Worm (Caenorhabditis elegans): ENCODE results near the gene Y39A1A.20.
A peak's percentile ranks its signal among the peaks of the same experiment; 100 is the strongest.

The Y39A1A.20 gene

DNA sequence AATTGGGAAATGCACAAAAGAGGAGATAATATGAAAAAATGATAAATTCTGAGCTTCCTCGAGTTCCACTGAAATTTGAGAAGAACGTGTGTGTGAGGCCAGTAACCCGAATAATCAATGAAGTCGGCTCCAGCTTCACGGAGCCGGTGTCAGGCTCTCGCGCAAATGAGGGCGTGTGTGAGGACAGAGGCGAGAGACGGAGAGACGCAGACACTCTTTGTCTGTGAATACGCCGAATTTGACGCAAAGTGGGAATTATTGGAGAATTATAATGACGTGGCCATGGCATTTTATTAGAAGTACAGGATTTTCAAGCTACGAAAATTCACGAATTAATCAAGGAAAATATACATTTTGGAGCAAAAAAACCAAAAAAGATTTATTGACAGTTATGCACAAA lies 39.5 kb upstream of the Y39A1A.20 start:
- peak; percentile 74 for TF ChIP-seq unc-120 (tag; optimal IDR thresholded peaks at IDR 0.05; ENCODE audit: poor library complexity, severe bottlenecking)
- TF ChIP-seq lsy-2 (tag; optimal IDR thresholded peaks at IDR 0.05), result no peak
- TF ChIP-seq nhr-12 (tag; optimal IDR thresholded peaks at IDR 0.05), result no peak
- no peak for TF ChIP-seq mab-5 (tag; optimal IDR thresholded peaks at IDR 0.05)
- TF ChIP-seq cnd-1 (tag; optimal IDR thresholded peaks at IDR 0.05), result no peak
- TF ChIP-seq nhr-28 (tag; optimal IDR thresholded peaks at IDR 0.05), result no peak
- TF ChIP-seq mls-2 (tag; optimal IDR thresholded peaks at IDR 0.05), result peak; percentile 6
- no peak for TF ChIP-seq ceh-39 (tag; optimal IDR thresholded peaks at IDR 0.05)
- TF ChIP-seq ham-2 (GFP tag; optimal IDR thresholded peaks at IDR 0.05), result peak; percentile 22
- peak; percentile 40 for TF ChIP-seq nhr-237 (tag; optimal IDR thresholded peaks at IDR 0.05)
- TF ChIP-seq elt-3 (tag; optimal IDR thresholded peaks at IDR 0.05), result no peak
- TF ChIP-seq ceh-83 (GFP tag; optimal IDR thresholded peaks at IDR 0.05), result no peak
- no peak for TF ChIP-seq drap-1 (GFP tag; optimal IDR thresholded peaks at IDR 0.05)
- TF ChIP-seq lin-32 (GFP tag; optimal IDR thresholded peaks at IDR 0.05), result no peak
- no peak for TF ChIP-seq elt-1 (tag; optimal IDR thresholded peaks at IDR 0.05; ENCODE audit: borderline replicate concordance, insufficient read depth)
- peak; percentile 11 for TF ChIP-seq mep-1 (tag; optimal IDR thresholded peaks at IDR 0.05)
- no peak for TF ChIP-seq unc-62 (GFP tag; optimal IDR thresholded peaks at IDR 0.05)
- peak; percentile 26 for TF ChIP-seq sptf-1 (tag; optimal IDR thresholded peaks at IDR 0.05)
- TF ChIP-seq snpc-4 (tag; optimal IDR thresholded peaks at IDR 0.05), result no peak
- TF ChIP-seq M03D4.4 (tag; optimal IDR thresholded peaks at IDR 0.05), result no peak
- no peak for TF ChIP-seq nhr-2 (tag; optimal IDR thresholded peaks at IDR 0.05)
- no peak for TF ChIP-seq hlh-1 (tag; optimal IDR thresholded peaks at IDR 0.05)
- TF ChIP-seq ztf-11 (tag; optimal IDR thresholded peaks at IDR 0.05), result no peak
- peak; percentile 52 for TF ChIP-seq ces-1 (GFP tag; optimal IDR thresholded peaks at IDR 0.05)
- TF ChIP-seq lin-13 (tag; optimal IDR thresholded peaks at IDR 0.05), result no peak
- TF ChIP-seq blmp-1 (tag; optimal IDR thresholded peaks at IDR 0.05), result no peak
- no peak for TF ChIP-seq pha-4 (tag; optimal IDR thresholded peaks at IDR 0.05)
- no peak for TF ChIP-seq sem-2 (GFP tag; optimal IDR thresholded peaks at IDR 0.05)
- TF ChIP-seq unc-39 (tag; optimal IDR thresholded peaks at IDR 0.05), result no peak
- no peak for TF ChIP-seq bed-3 (GFP tag; optimal IDR thresholded peaks at IDR 0.05)
- TF ChIP-seq ceh-43 (GFP tag; optimal IDR thresholded peaks at IDR 0.05), result no peak
- no peak for TF ChIP-seq tbx-8 (GFP tag; optimal IDR thresholded peaks at IDR 0.05)
- TF ChIP-seq zip-8 (tag; optimal IDR thresholded peaks at IDR 0.05), result no peak
- no peak for TF ChIP-seq flh-1 (GFP tag; optimal IDR thresholded peaks at IDR 0.05)
- TF ChIP-seq nhr-76 (tag; optimal IDR thresholded peaks at IDR 0.05), result no peak

- TF ChIP-seq nhr-12 (tag; optimal IDR thresholded peaks at IDR 0.05) (no peak), cnd-1 (tag; optimal IDR thresholded peaks at IDR 0.05) (no peak), lsy-2 (tag; optimal IDR thresholded peaks at IDR 0.05) (no peak), tbx-8 (GFP tag; optimal IDR thresholded peaks at IDR 0.05) (no peak)
Observed at ce11 chrIII:10739455-10739854, 39.1 kb upstream of the Y39A1A.20 start, which contains the start of gene smap-1. TSS of gene smap-1 (minus strand) at chrIII:10739792.

DNA sequence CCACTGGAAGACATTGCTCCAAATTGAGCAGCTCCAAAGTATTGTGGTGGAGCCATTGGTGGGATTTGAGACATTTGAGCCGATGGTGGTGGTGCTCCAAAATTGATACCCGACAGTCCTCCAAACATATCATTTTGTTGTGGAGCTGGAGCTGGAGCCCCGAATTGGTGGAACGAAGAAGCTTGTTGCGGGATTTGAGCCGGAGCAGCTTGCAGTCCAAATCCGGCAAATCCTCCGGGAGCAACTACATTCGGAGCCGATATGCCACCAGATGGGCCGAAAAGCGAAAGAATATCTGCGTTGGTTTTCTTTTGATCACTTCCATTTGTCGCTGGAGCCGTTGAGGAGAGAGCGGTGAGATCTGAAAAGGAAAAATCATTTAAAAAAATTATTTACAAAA lies 37.7 kb upstream of the Y39A1A.20 start:
- TF ChIP-seq nhr-2 (tag; optimal IDR thresholded peaks at IDR 0.05) (no peak), bed-3 (GFP tag; optimal IDR thresholded peaks at IDR 0.05) (no peak), lsy-2 (tag; optimal IDR thresholded peaks at IDR 0.05) (no peak), lin-13 (tag; optimal IDR thresholded peaks at IDR 0.05) (no peak), nhr-76 (tag; optimal IDR thresholded peaks at IDR 0.05) (no peak), mls-2 (tag; optimal IDR thresholded peaks at IDR 0.05) (no peak), M03D4.4 (tag; optimal IDR thresholded peaks at IDR 0.05) (no peak), nhr-28 (tag; optimal IDR thresholded peaks at IDR 0.05) (no peak), snpc-4 (tag; optimal IDR thresholded peaks at IDR 0.05) (no peak), nhr-237 (tag; optimal IDR thresholded peaks at IDR 0.05) (no peak), zip-8 (tag; optimal IDR thresholded peaks at IDR 0.05) (no peak), ceh-43 (GFP tag; optimal IDR thresholded peaks at IDR 0.05) (no peak), nhr-12 (tag; optimal IDR thresholded peaks at IDR 0.05) (no peak), drap-1 (GFP tag; optimal IDR thresholded peaks at IDR 0.05) (no peak), flh-1 (GFP tag; optimal IDR thresholded peaks at IDR 0.05) (no peak), ceh-83 (GFP tag; optimal IDR thresholded peaks at IDR 0.05) (no peak), sem-2 (GFP tag; optimal IDR thresholded peaks at IDR 0.05) (no peak), cnd-1 (tag; optimal IDR thresholded peaks at IDR 0.05) (no peak), lin-32 (GFP tag; optimal IDR thresholded peaks at IDR 0.05) (no peak), unc-62 (GFP tag; optimal IDR thresholded peaks at IDR 0.05) (no peak)
